Worm (Caenorhabditis elegans): ENCODE measurements around the gene K02D10.2.

The K02D10.2 gene

DNA sequence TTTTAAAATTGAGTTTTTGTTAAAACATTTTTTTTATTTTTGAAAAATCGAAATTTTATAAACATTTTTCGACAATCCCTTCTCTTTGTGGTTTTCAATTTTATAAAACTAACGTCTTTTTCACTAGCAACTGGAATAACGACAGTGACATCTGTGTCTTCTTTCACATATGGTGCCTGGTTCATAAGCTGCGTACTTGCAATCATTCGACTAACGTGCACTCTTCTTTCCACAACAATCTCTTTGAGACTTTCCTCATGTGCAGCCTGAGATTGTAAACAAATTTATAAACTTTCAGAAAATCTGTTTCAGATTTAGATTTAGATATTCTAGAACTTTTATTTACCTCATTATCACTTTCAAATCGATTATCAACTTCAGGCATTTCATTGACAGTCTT, 6.0 kb downstream of the K02D10.2 start:
- TF ChIP-seq C04F5.9 (tag; optimal IDR thresholded peaks at IDR 0.05) (no peak), dsc-1 (tag; optimal IDR thresholded peaks at IDR 0.05) (peak; percentile 60)

- TF ChIP-seq mef-2 (tag; optimal IDR thresholded peaks at IDR 0.05): no peak
- no peak for TF ChIP-seq efl-1 (optimal IDR thresholded peaks at IDR 0.05)
- TF ChIP-seq efl-1 (GFP tag; optimal IDR thresholded peaks at IDR 0.05 in 1 of 2): peak in 1 of 2 experiments; percentile 79
These were observed 8.0 kb downstream of the K02D10.2 start for ce11 chrIII:8763111-8763510.

DNA sequence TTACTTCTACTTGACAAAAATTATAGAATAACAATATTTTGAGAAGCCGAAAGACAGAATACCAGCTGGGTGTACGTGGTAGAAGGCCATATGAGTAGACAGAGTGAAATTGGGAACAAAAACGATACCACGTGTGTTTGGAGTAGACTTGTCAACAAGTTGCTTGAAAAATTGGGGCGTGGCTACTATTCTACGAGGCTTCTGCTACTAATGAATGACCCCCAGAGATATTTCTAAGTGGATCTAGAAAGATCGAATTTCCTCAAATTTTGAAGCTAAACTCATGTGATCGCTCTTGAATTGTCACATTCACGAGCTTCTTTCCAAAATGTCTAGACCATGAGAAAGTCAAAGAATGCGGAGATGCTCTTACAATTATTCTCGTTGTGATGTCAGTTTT, 9.0 kb downstream of the K02D10.2 start:
- peak; percentile 21 for TF ChIP-seq fkh-4 (tag; optimal IDR thresholded peaks at IDR 0.05; ENCODE audit: borderline replicate concordance)
- TF ChIP-seq dsc-1 (tag; optimal IDR thresholded peaks at IDR 0.05): peak; percentile 56
- no peak for TF ChIP-seq hpl-2 (GFP tag; optimal IDR thresholded peaks at IDR 0.05)

DNA sequence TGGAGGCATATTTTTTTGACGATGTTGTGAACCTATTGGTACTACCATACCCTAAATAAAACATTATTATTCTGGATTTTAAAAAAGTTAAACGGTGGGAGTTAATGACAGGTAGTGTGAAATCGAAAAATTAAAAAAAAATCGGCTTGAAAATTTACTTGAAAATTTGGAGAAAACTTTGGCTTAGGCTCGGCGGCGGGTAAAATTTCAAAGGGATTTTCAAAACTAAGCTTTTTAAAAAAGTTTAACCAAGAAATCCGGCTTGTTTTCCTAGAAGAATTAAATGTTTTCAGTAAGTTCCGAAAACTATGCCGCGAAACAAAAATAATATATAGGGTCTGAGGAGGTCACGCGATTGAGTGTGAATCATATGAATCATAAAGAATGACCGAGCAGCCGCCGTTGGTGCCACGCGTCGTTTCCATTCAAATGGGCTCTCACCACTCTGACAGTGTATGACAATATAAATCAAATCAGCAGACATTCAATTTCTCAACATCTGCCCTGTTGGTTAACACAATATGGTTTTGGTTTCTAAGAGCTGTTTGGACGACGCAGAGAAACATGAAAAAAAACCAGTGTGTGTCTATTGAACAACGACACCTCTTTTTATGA, 9.9 kb downstream of the K02D10.2 start, which contains the start of gene aak-1:
TSS of gene aak-1 (minus strand) at position 51 of the 615 bp plus-strand sequence.
- TF ChIP-seq egl-13 (tag; optimal IDR thresholded peaks at IDR 0.05) (no peak), fkh-4 (tag; optimal IDR thresholded peaks at IDR 0.05; ENCODE audit: borderline replicate concordance) (peak; percentile 7), tbx-2 (tag; optimal IDR thresholded peaks at IDR 0.05) (no peak), efl-1 (optimal IDR thresholded peaks at IDR 0.05) (no peak), efl-1 (GFP tag; optimal IDR thresholded peaks at IDR 0.05 in 1 of 2) (peak in 1 of 2 experiments; percentile 86), dsc-1 (tag; optimal IDR thresholded peaks at IDR 0.05) (peak; percentile 66), ces-1 (GFP tag; optimal IDR thresholded peaks at IDR 0.05) (no peak), nhr-19 (GFP tag; conservative IDR thresholded peaks at IDR 0.05) (no peak)

DNA sequence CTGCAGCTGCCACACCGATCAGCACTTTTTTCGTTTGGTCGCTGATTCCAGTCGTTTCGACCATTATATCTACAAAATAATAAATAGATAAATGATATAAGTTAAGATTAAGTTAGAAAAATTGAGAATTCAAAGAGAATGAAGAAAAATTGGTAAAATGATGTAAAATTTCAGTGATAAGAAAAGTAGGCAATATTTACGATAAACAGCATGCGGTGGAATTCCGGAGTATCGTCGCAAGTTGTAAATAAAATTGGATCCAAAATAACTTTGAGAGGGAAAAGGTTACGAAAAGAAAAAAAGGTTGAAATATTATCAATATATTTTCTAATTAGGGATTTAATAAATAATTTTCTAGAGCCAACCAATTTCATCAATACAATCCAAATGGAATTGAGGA, 16.4 kb downstream of the K02D10.2 start, which contains the start of gene tomm-70:
TSS of gene tomm-70 (minus strand) at position 69 of the 400 bp plus-strand sequence.
- TF ChIP-seq fkh-8 (tag; optimal IDR thresholded peaks at IDR 0.05): no peak
- TF ChIP-seq mab-9 (GFP tag; IDR thresholded peaks at IDR 0.05): no peak
- TF ChIP-seq sup-37 (GFP tag; optimal IDR thresholded peaks at IDR 0.05): no peak
- no peak for TF ChIP-seq rnt-1 (tag; optimal IDR thresholded peaks at IDR 0.05)
- peak; percentile 2 for TF ChIP-seq swsn-7 (tag; optimal IDR thresholded peaks at IDR 0.05)
- no peak for TF ChIP-seq unc-30 (tag; optimal IDR thresholded peaks at IDR 0.05)
- no peak for TF ChIP-seq ces-1 (GFP tag; optimal IDR thresholded peaks at IDR 0.05)
- peak; percentile 22 for TF ChIP-seq nhr-71 (tag; optimal IDR thresholded peaks at IDR 0.05)
- TF ChIP-seq blmp-1 (tag; optimal IDR thresholded peaks at IDR 0.05): peak; percentile 35
- TF ChIP-seq irx-1 (tag; optimal IDR thresholded peaks at IDR 0.05): no peak
- TF ChIP-seq mdl-1 (tag; optimal IDR thresholded peaks at IDR 0.05): no peak
- TF ChIP-seq jun-1 (tag; optimal IDR thresholded peaks at IDR 0.05): no peak
- peak; percentile 14 to 61 for TF ChIP-seq lsy-2 (tag; optimal IDR thresholded peaks at IDR 0.05)
- peak; percentile 25 for TF ChIP-seq mep-1 (tag; optimal IDR thresholded peaks at IDR 0.05)
- peak in 2 of 3 experiments; percentile 25 to 58 for TF ChIP-seq dpl-1 (GFP tag; optimal IDR thresholded peaks at IDR 0.05)
- peak; percentile 19 to 51 for TF ChIP-seq lin-35 (GFP tag; optimal IDR thresholded peaks at IDR 0.05)
- peak; percentile 40 for TF ChIP-seq nhr-85 (tag)
- no peak for TF ChIP-seq nhr-11 (tag; optimal IDR thresholded peaks at IDR 0.05)
- TF ChIP-seq efl-1 (optimal IDR thresholded peaks at IDR 0.05): peak; percentile 15 to 45
- peak; percentile 26 to 89 for TF ChIP-seq efl-1 (GFP tag; optimal IDR thresholded peaks at IDR 0.05 in 1 of 2)
- TF ChIP-seq nhr-77 (tag; optimal IDR thresholded peaks at IDR 0.05): no peak
- TF ChIP-seq snu-23 (GFP tag; optimal IDR thresholded peaks at IDR 0.05): peak; percentile 24
- TF ChIP-seq nhr-28 (tag; optimal IDR thresholded peaks at IDR 0.05): no peak
- TF ChIP-seq nhr-237 (tag; optimal IDR thresholded peaks at IDR 0.05): no peak

ce11 chrIII:8750606-8751005, 20.5 kb downstream of the K02D10.2 start, which contains the start of gene ugtp-1:
TSS of gene ugtp-1 (minus strand) at chrIII:8750706.
- TF ChIP-seq egl-13 (tag; optimal IDR thresholded peaks at IDR 0.05) (no peak), mdl-1 (tag; optimal IDR thresholded peaks at IDR 0.05) (no peak), sptf-1 (tag; optimal IDR thresholded peaks at IDR 0.05) (no peak), hlh-4 (tag; optimal IDR thresholded peaks at IDR 0.05) (no peak), alr-1 (tag; optimal IDR thresholded peaks at IDR 0.05; ENCODE audit: borderline replicate concordance) (no peak), hpl-2 (GFP tag; optimal IDR thresholded peaks at IDR 0.05) (no peak), efl-3 (GFP tag; optimal IDR thresholded peaks at IDR 0.05) (no peak), mep-1 (tag; optimal IDR thresholded peaks at IDR 0.05) (no peak), unc-130 (tag; optimal IDR thresholded peaks at IDR 0.05) (no peak)
